Worm (Caenorhabditis elegans): ENCODE measurements around the gene R03C1.1.

R03C1.1 gene

ce11 chrII:14907719-14908118, 2.5 kb downstream of the R03C1.1 start:
- TF ChIP-seq egl-27 (tag; optimal IDR thresholded peaks at IDR 0.05) (no peak), elt-2 (tag; optimal IDR thresholded peaks at IDR 0.05) (no peak), zag-1 (tag; optimal IDR thresholded peaks at IDR 0.05) (no peak), pha-4 (tag; optimal IDR thresholded peaks at IDR 0.05) (no peak), ZK546.5 (tag; optimal IDR thresholded peaks at IDR 0.05) (no peak), nhr-76 (tag; optimal IDR thresholded peaks at IDR 0.05) (no peak), elt-1 (tag; optimal IDR thresholded peaks at IDR 0.05) (no peak), lsy-12 (tag; optimal IDR thresholded peaks at IDR 0.05) (no peak), nhr-43 (tag; optimal IDR thresholded peaks at IDR 0.05; ENCODE audit: poor library complexity, severe bottlenecking) (no peak), nhr-77 (tag; optimal IDR thresholded peaks at IDR 0.05) (no peak), eor-1 (tag; optimal IDR thresholded peaks at IDR 0.05) (no peak), nfya-1 (tag; optimal IDR thresholded peaks at IDR 0.05; ENCODE audit: insufficient read depth) (no peak)

- TF ChIP-seq ama-1 (optimal IDR thresholded peaks at IDR 0.05) (no peak), nhr-67 (tag; optimal IDR thresholded peaks at IDR 0.05) (no peak), fkh-10 (GFP tag; optimal IDR thresholded peaks at IDR 0.05) (no peak)
Measured at ce11 chrII:14904635-14905034, 5.6 kb downstream of the R03C1.1 start.

DNA sequence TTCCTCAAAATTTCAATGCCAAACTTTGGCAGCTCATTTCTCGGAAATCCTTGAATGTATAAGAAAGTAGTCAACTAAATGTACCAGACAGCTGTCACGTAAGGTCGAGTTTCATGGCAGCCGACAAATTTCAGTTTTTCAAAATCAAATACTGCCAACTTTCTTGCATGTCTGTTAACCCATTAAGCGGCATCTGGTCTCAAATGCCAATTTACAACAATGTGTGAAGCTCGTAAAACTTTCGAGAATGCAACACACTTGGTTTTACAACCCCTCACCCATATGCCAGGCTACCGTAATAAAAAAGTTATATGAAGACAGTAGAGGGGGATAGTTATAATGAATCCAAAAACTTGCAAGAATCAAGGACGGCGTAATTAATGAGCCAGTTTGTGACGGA, 6.6 kb downstream of the R03C1.1 start:
- TF ChIP-seq fkh-2 (tag; optimal IDR thresholded peaks at IDR 0.05) (no peak), elt-3 (tag; optimal IDR thresholded peaks at IDR 0.05) (no peak), hmg-11 (tag; optimal IDR thresholded peaks at IDR 0.05) (no peak), eor-1 (tag; optimal IDR thresholded peaks at IDR 0.05) (no peak), lin-15B (tag; optimal IDR thresholded peaks at IDR 0.05) (no peak), nhr-11 (tag; optimal IDR thresholded peaks at IDR 0.05) (no peak), nfya-1 (tag; optimal IDR thresholded peaks at IDR 0.05; ENCODE audit: insufficient read depth) (no peak), skn-1 (tag; optimal IDR thresholded peaks at IDR 0.05) (no peak), nhr-237 (tag; optimal IDR thresholded peaks at IDR 0.05) (no peak)

ce11 chrII:14902193-14902592, 8.0 kb downstream of the R03C1.1 start, which contains the start of gene cog-1:
Gene cog-1, plus strand, starts transcription at chrII:14902493.
- TF ChIP-seq nhr-12 (tag; optimal IDR thresholded peaks at IDR 0.05) (no peak), nhr-23 (tag; optimal IDR thresholded peaks at IDR 0.05) (no peak), elt-2 (tag; optimal IDR thresholded peaks at IDR 0.05) (no peak), unc-62 (GFP tag; optimal IDR thresholded peaks at IDR 0.05) (no peak), lsy-12 (tag; optimal IDR thresholded peaks at IDR 0.05) (no peak), ZK546.5 (tag; optimal IDR thresholded peaks at IDR 0.05) (no peak), elt-1 (tag; optimal IDR thresholded peaks at IDR 0.05) (no peak), fkh-10 (GFP tag; optimal IDR thresholded peaks at IDR 0.05) (no peak), ztf-4 (tag; optimal IDR thresholded peaks at IDR 0.05) (no peak), elt-3 (tag; optimal IDR thresholded peaks at IDR 0.05) (no peak), R02D3.7 (tag; optimal IDR thresholded peaks at IDR 0.05) (no peak), egl-27 (tag; optimal IDR thresholded peaks at IDR 0.05) (no peak)

- TF ChIP-seq nfya-1 (tag; optimal IDR thresholded peaks at IDR 0.05; ENCODE audit: insufficient read depth) (peak; percentile 79), nhr-25 (tag; optimal IDR thresholded peaks at IDR 0.05) (no peak), fkh-10 (GFP tag; optimal IDR thresholded peaks at IDR 0.05) (no peak)
Measured at ce11 chrII:14896503-14896902, 13.7 kb downstream of the R03C1.1 start.

DNA sequence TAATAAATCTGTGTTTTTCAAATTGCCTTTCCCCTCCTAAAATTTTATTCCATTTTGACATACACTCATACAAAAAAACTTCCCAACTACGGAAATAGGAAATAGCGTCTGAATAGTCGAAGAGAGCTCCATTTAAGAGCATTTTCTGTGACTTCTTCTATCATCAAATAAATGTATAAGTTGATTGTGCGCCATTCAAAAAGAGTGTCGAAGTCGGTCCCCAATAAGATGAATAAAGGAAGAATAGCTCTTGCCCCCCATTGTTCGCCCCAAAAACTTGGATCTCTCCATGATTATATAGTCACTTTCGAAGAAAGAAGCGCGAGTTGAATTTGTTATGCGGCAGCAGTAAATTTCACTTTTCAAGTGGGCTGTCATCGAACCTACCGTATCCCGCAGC, 17.7 kb downstream of the R03C1.1 start:
- TF ChIP-seq hmg-11 (tag; optimal IDR thresholded peaks at IDR 0.05) (no peak), fkh-10 (GFP tag; optimal IDR thresholded peaks at IDR 0.05) (peak; percentile 48)

- no peak for TF ChIP-seq nhr-12 (tag; optimal IDR thresholded peaks at IDR 0.05)
- no peak for TF ChIP-seq nhr-77 (tag; optimal IDR thresholded peaks at IDR 0.05)
- TF ChIP-seq fos-1 (tag; optimal IDR thresholded peaks at IDR 0.05): no peak
- no peak for TF ChIP-seq ceh-28 (tag; optimal IDR thresholded peaks at IDR 0.05)
- no peak for TF ChIP-seq daf-12 (tag; optimal IDR thresholded peaks at IDR 0.05)
- TF ChIP-seq fkh-10 (GFP tag; optimal IDR thresholded peaks at IDR 0.05): no peak
- no peak for TF ChIP-seq nhr-11 (tag; optimal IDR thresholded peaks at IDR 0.05)
- TF ChIP-seq fkh-2 (tag; optimal IDR thresholded peaks at IDR 0.05): no peak
- no peak for TF ChIP-seq ztf-4 (tag; optimal IDR thresholded peaks at IDR 0.05)
- no peak for TF ChIP-seq ZK546.5 (tag; optimal IDR thresholded peaks at IDR 0.05)
- no peak for TF ChIP-seq lsy-12 (tag; optimal IDR thresholded peaks at IDR 0.05)
- no peak for TF ChIP-seq eor-1 (tag; optimal IDR thresholded peaks at IDR 0.05)
- TF ChIP-seq mdl-1 (tag; optimal IDR thresholded peaks at IDR 0.05): no peak
- no peak for TF ChIP-seq mml-1 (tag; optimal IDR thresholded peaks at IDR 0.05)
- no peak for TF ChIP-seq jun-1 (tag; optimal IDR thresholded peaks at IDR 0.05)
Measured at ce11 chrII:14876737-14877203, 33.4 kb downstream of the R03C1.1 start, which contains the start of gene Y53F4A.2. Gene Y53F4A.2, minus strand, starts transcription at chrII:14877153.
